Fruit fly (Drosophila melanogaster) whole organism: ENCODE measurements around the gene mRF1.

ENCODE experiments used
- CG8478 ChIP-seq: fragments of >200 bp; optimal IDR thresholded peaks from 2 replicates; lab custom pipeline; 2018; ENCODE audit warnings: inconsistent platforms
- Dll ChIP-seq: fragments of >200 bp; optimal IDR thresholded peaks from 2 replicates; lab custom pipeline; 2017
- EcR ChIP-seq, 2 experiments: fragments of >200 bp; optimal IDR thresholded peaks; 2 replicates each; lab custom pipeline; 2017; ENCODE audit warnings: missing biosample characterization in 2 of 2, missing genetic modification characterization in 2 of 2, missing genetic modification reagents in 2 of 2
- pan ChIP-seq: fragments of >200 bp; optimal IDR thresholded peaks from 2 replicates; lab custom pipeline; 2017
- psq ChIP-seq: fragments of >200 bp; optimal IDR thresholded peaks from 2 replicates; lab custom pipeline; 2017
- usp ChIP-seq: fragments of >200 bp; optimal IDR thresholded peaks from 2 replicates; lab custom pipeline; 2017; ENCODE audit warnings: missing biosample characterization, missing genetic modification characterization, mixed read lengths

Gene mRF1

DNA sequence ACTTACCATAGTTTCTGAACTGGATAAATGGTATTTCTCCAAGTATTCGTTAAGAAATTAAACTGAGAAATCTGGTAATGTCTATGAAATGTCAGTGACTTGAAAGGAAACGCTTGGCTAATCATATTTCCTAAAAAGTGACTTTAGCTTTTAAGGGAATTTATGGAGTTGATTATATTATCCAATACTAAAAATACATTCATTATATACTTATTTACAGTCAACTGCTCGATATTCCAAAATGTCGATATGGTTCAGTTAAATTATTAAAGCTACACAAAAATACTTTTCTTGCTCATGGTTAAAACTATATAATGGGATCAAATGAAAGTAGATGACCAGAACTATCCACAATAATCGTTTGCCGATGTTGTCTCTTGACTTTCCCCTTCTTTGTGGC, 46.0 kb downstream of the mRF1 start, which contains the start of gene CG31848:
TSS of gene CG31848 (minus strand) at position 101 of the 400 bp plus-strand sequence.
- TF ChIP-seq usp (GFP tag; lab: Kevin White, UChicago) (no peak), EcR (GFP tag; optimal IDR thresholded peaks at IDR 0.05; lab: Kevin White, UChicago) (no peak), psq (no peak), CG8478 (no peak), pan (lab: Kevin White, UChicago) (no peak), Dll (no peak)

DNA sequence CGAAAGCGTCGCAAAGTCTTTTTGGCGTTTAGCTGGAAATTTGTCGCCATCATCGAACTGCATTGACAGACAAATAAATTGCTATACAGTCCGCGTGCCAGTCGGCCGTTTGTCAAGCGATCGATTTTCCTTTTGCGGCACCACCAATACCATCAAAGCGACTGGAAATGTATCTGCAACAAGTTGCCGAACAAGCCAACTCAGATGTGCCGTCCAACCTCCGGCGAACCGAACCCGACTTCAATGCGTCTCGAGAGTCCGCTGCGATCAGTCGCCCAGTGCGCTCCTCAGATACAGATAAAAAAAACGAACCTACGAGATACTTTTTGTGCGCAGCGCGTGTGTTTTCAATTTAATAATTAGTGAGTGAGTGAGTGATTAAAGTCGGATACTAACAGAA, 46.8 kb downstream of the mRF1 start:
- TF ChIP-seq CG8478 (no peak), Dll (no peak), psq (no peak), pan (lab: Kevin White, UChicago) (no peak)

DNA sequence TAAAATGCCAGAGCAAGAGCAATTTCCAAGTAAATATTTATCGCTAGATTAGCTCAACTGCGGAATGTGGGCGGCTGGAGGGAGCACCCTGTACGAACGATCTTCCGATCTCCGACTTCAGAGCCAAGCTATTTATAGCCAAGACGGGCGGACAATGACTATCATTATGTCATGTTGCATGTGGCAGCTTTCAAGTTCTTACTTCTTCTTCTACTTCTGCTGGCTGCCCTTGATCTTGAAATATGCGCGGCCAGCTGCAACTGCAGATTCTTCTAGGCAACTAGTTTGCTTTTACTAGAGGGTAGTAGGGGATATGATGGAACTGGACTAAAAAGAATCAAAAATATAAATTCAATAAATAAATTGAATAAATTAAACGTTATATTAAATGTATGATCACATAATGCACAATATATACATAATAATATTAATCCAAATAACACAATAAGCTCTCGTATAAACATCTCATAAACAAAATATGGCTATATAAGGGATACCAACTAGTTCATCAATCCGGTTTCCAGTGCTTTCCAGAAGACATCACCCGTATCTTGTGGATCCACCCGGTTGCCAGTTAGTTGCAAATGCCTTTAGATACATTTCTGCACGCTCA, 48.4 kb downstream of the mRF1 start:
- TF ChIP-seq psq = no peak
- no peak for TF ChIP-seq usp (GFP tag; lab: Kevin White, UChicago)
- no peak for TF ChIP-seq EcR (GFP tag; optimal IDR thresholded peaks at IDR 0.05; lab: Kevin White, UChicago)
- no peak for TF ChIP-seq Dll
- TF ChIP-seq CG8478 = no peak
- no peak for TF ChIP-seq pan (lab: Kevin White, UChicago)
